Fruit fly (Drosophila melanogaster): Measurements from ENCODE around the gene koko.

DNA sequence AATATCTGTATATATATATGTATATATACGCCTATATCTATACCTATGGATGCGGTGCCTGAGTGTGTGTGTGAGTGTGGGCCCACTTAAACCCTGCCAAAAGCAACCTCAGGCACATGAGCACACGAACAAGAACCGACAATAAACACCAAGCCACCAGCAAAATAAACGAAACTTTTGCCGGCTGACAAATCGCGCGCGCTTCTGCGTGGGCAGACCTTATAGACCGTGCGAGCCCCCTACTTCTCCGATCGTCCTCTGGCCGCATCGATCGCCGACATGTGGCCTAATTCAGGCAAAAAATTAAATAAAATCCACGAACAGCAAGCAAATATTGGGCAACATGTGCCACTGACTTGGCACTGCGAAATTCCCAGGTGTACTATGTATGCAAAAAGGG lies 40.4 kb downstream of the koko start:
- TF ChIP-seq Hr4 (GFP tag; optimal IDR thresholded peaks at IDR 0.05) = no peak
- no peak for TF ChIP-seq Hr39 (GFP tag; optimal IDR thresholded peaks at IDR 0.05)
- TF ChIP-seq Sox14 (GFP tag; optimal IDR thresholded peaks at IDR 0.05) = no peak
- no peak for TF ChIP-seq CG8319 (GFP tag; optimal IDR thresholded peaks at IDR 0.05)
- no peak for TF ChIP-seq Smox (GFP tag; optimal IDR thresholded peaks at IDR 0.05)
- no peak for TF ChIP-seq eg (GFP tag; IDR thresholded peaks at IDR 0.05)
- no peak for TF ChIP-seq CG11762 (GFP tag; optimal IDR thresholded peaks at IDR 0.05; ENCODE audit: insufficient read depth)
- no peak for TF ChIP-seq CG10669 (GFP tag; optimal IDR thresholded peaks at IDR 0.05)
- no peak for TF ChIP-seq Sox102F (GFP tag; optimal IDR thresholded peaks at IDR 0.05)
- 0 out of 3 replicates have a peak, but pooled peaks have one; percentile 18 for TF ChIP-seq CG6163 (GFP tag; IDR thresholded peaks at IDR 0.05)
- TF ChIP-seq Lpt (GFP tag; optimal IDR thresholded peaks at IDR 0.05) = no peak
